Worm (Caenorhabditis elegans) whole organism, L3 larva: Measurements from ENCODE around the gene ttll-11.

Experiments
- ama-1 ChIP-seq: fragments of 150-350 bp; optimal IDR thresholded peaks from 2 replicates; lab custom pipeline; 2018
- ceh-9 ChIP-seq: sonication (generic microtip); optimal IDR thresholded peaks from 2 replicates; lab custom pipeline; 2018; ENCODE audit warnings: missing biosample characterization, missing genetic modification characterization
- elt-3 ChIP-seq, 3 experiments: fragments of 150-350 bp in 1 of 3; sonication (generic microtip) in 2 of 3; optimal IDR thresholded peaks; 2 replicates in 2 of 3; 4 replicates in 1 of 3; lab custom pipeline; 2014 to 2017; ENCODE audit warnings: missing biosample characterization in 3 of 3, missing genetic modification characterization in 3 of 3
- lin-39 ChIP-seq: fragments of 150-350 bp; optimal IDR thresholded peaks from 2 replicates; lab custom pipeline; 2018; ENCODE audit warnings: missing biosample characterization, missing genetic modification reagents, missing genetic modification characterization
- nhr-28 ChIP-seq: fragments of 150-350 bp; optimal IDR thresholded peaks from 2 replicates; lab custom pipeline; 2014; ENCODE audit warnings: missing biosample characterization, missing genetic modification characterization
- nhr-67 ChIP-seq: fragments of 150-350 bp; optimal IDR thresholded peaks from 2 replicates; lab custom pipeline; 2014; ENCODE audit warnings: missing biosample characterization, missing genetic modification characterization
- nhr-77 ChIP-seq: fragments of 150-350 bp; optimal IDR thresholded peaks from 2 replicates; lab custom pipeline; 2014; ENCODE audit warnings: missing biosample characterization, missing genetic modification characterization
- skn-1 ChIP-seq: fragments of 150-350 bp; optimal IDR thresholded peaks from 2 replicates; lab custom pipeline; 2014; ENCODE audit warnings: missing biosample characterization, missing genetic modification characterization
- snpc-4 ChIP-seq: fragments of 150-350 bp; optimal IDR thresholded peaks from 2 replicates; lab custom pipeline; 2014; ENCODE audit warnings: missing biosample characterization, missing genetic modification characterization

- no peak for TF ChIP-seq skn-1 (tag; lab: Kevin White, UChicago)
- TF ChIP-seq nhr-67 (tag; lab: Kevin White, UChicago), result no peak
- no peak for TF ChIP-seq elt-3 (tag; optimal IDR thresholded peaks at IDR 0.05; lab: Kevin White, UChicago)
- no peak for TF ChIP-seq lin-39 (tag; lab: Kevin White, UChicago)
- no peak for TF ChIP-seq nhr-77
- no peak for TF ChIP-seq snpc-4 (tag; lab: Kevin White, UChicago)
- no peak for TF ChIP-seq ama-1 (lab: Kevin White, UChicago)
- TF ChIP-seq nhr-28 (tag; lab: Kevin White, UChicago), result no peak
- no peak for TF ChIP-seq ceh-9
These were observed 43.9 kb upstream of the ttll-11 start, which contains the start of gene C49C8.5 for ce11 chrIV:8653592-8653991.
